Worm (Caenorhabditis elegans) whole organism, mixed stage, embryonic: ENCODE measurements around the gene delm-1.

ENCODE experiments used
- mab-5 ChIP-seq: fragments of 150-350 bp; optimal IDR thresholded peaks from 2 replicates; lab custom pipeline; 2014; ENCODE audit warnings: missing biosample characterization, missing genetic modification characterization
- pha-4 ChIP-seq: fragments of 150-350 bp; optimal IDR thresholded peaks from 2 replicates; lab custom pipeline; 2018; ENCODE audit warnings: missing biosample characterization, missing genetic modification reagents, missing genetic modification characterization
- sptf-1 ChIP-seq: sonication (generic microtip); optimal IDR thresholded peaks from 2 replicates; lab custom pipeline; 2017; ENCODE audit warnings: mild to moderate bottlenecking, missing genetic modification characterization, moderate library complexity, missing compliant biosample characterization
- unc-39 ChIP-seq: fragments of 150-350 bp; optimal IDR thresholded peaks from 2 replicates; lab custom pipeline; 2014; ENCODE audit warnings: missing biosample characterization, missing genetic modification characterization

- TF ChIP-seq mab-5 (tag; lab: Kevin White, UChicago) (no peak), pha-4 (tag; lab: Kevin White, UChicago) (no peak), sptf-1 (tag; lab: Kevin White, UChicago) (no peak), unc-39 (tag; lab: Kevin White, UChicago) (no peak)
Observed at ce11 chrIV:9150175-9150574, 14.9 kb upstream of the delm-1 start, which contains the start of gene F23B2.7.
